Worm (Caenorhabditis elegans): ENCODE results near the gene srt-17.

DNA sequence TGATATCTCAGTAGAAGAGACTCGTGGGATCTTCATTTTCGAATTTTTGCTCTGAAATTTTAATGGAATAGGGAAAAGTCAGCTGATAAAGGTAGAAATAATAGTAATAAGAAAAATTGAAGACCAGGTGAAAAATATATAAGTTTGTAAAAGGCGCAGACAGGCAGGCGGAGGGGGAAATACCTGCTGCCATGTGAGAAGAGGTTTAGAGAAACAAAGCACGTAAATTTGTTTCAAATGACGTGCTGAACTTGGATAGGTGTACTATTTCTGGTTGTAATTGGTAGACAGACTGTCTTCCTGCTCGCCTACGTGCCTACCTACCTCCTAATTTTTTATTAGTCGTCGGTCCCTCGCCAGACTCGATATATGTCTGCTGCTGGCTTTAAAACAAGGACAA is 42.6 kb upstream of the srt-17 start, which contains the start of gene nhr-180:
- no peak for TF ChIP-seq him-1 (tag; optimal IDR thresholded peaks at IDR 0.05)
- TF ChIP-seq W03F9.2 (tag; optimal IDR thresholded peaks at IDR 0.05) = no peak
